Worm (Caenorhabditis elegans): ENCODE measurements around the gene Y82E9BR.20.

- no peak for TF ChIP-seq pes-1 (GFP tag; IDR thresholded peaks at IDR 0.05)
- no peak for TF ChIP-seq ceh-36 (tag; optimal IDR thresholded peaks at IDR 0.05)
- no peak for TF ChIP-seq ets-7 (tag; optimal IDR thresholded peaks at IDR 0.05)
- TF ChIP-seq ama-1 (optimal IDR thresholded peaks at IDR 0.05), result no peak
- no peak for TF ChIP-seq ceh-13 (GFP tag; optimal IDR thresholded peaks at IDR 0.05)
- TF ChIP-seq aly-1 (tag; optimal IDR thresholded peaks at IDR 0.05), result no peak
- TF ChIP-seq flt-1 (GFP tag; IDR thresholded peaks at IDR 0.05), result no peak
- no peak for TF ChIP-seq B0310.2 (tag; optimal IDR thresholded peaks at IDR 0.05)
- TF ChIP-seq scrt-1 (GFP tag; IDR thresholded peaks at IDR 0.05), result no peak
- TF ChIP-seq tbx-11 (GFP tag; IDR thresholded peaks at IDR 0.05), result no peak
Measured at ce11 chrIII:1413890-1414613, 39.8 kb downstream of the Y82E9BR.20 start, which contains the start of gene Y82E9BR.14.
